Worm (Caenorhabditis elegans): ENCODE measurements around the gene fipr-12.

DNA sequence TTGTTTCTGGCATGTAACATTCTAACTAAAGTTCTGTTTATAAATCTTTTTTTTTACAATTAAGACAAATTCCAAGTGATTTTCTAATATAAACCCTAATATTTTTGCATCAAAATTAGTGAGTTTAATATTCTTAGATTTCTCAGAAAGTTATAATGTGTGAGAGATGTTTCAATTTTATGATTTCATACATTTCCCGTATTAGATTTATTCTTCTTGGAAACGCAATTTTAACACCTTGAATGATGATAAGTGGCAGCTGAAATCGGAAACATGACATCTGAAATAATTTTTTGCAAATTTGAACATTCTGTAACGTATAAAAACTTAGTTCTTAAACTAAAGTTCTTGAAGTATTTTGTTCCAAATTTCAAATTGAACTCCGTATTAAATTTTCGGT, 42.0 kb upstream of the fipr-12 start:
- TF ChIP-seq nhr-23 (tag; optimal IDR thresholded peaks at IDR 0.05): no peak
- no peak for TF ChIP-seq lin-15B (tag; optimal IDR thresholded peaks at IDR 0.05)
- TF ChIP-seq mdl-1 (tag; optimal IDR thresholded peaks at IDR 0.05): no peak
- no peak for TF ChIP-seq R02D3.7 (tag; optimal IDR thresholded peaks at IDR 0.05)
- TF ChIP-seq unc-62 (GFP tag; optimal IDR thresholded peaks at IDR 0.05): no peak
- no peak for TF ChIP-seq fos-1 (tag; optimal IDR thresholded peaks at IDR 0.05)
- TF ChIP-seq ama-1 (optimal IDR thresholded peaks at IDR 0.05): no peak
- no peak for TF ChIP-seq elt-3 (tag; optimal IDR thresholded peaks at IDR 0.05)
- no peak for TF ChIP-seq skn-1 (tag; optimal IDR thresholded peaks at IDR 0.05)
- TF ChIP-seq nhr-76 (tag; optimal IDR thresholded peaks at IDR 0.05): no peak
